Worm (Caenorhabditis elegans) whole organism, L1 larva: ENCODE results near the gene fbxa-152.

Experiments
- C34B4.2 ChIP-seq: sonication (generic microtip); optimal IDR thresholded peaks from 2 replicates; lab custom pipeline; 2017; ENCODE audit warnings: mild to moderate bottlenecking, missing genetic modification characterization, missing compliant biosample characterization
- F16B12.6 ChIP-seq: fragments of 150-350 bp; optimal IDR thresholded peaks from 2 replicates; lab custom pipeline; 2014; ENCODE audit warnings: missing biosample characterization, missing genetic modification characterization
- Y116A8C.19 ChIP-seq: sonication (generic microtip); optimal IDR thresholded peaks from 2 replicates; lab custom pipeline; 2016; ENCODE audit warnings: missing compliant biosample characterization, missing genetic modification characterization, borderline replicate concordance
- alr-1 ChIP-seq: fragments of 200-800 bp; sonication (Bioruptor generic); optimal IDR thresholded peaks from 2 replicates; lab custom pipeline; 2018; ENCODE audit warnings: borderline replicate concordance, mild to moderate bottlenecking, missing genetic modification characterization, missing compliant biosample characterization
- aly-2 ChIP-seq: fragments of 150-350 bp; optimal IDR thresholded peaks from 2 replicates; lab custom pipeline; 2014; ENCODE audit warnings: missing biosample characterization, missing genetic modification characterization
- blmp-1 ChIP-seq: fragments of 150-350 bp; optimal IDR thresholded peaks from 2 replicates; lab custom pipeline; 2014; ENCODE audit warnings: missing biosample characterization, missing genetic modification characterization
- ceh-63 ChIP-seq: fragments of 200-800 bp; sonication (Bioruptor generic); optimal IDR thresholded peaks from 2 replicates; lab custom pipeline; 2018; ENCODE audit warnings: mild to moderate bottlenecking, missing genetic modification characterization, missing compliant biosample characterization
- ceh-82 ChIP-seq, 3 experiments: fragments of 150-350 bp in 1 of 3; sonication (generic microtip) in 2 of 3; optimal IDR thresholded peaks; 2 replicates each; lab custom pipeline; 2014 to 2017; ENCODE audit warnings: missing biosample characterization in 3 of 3, missing genetic modification characterization in 3 of 3
- dpl-1 ChIP-seq, 3 experiments: fragments of 150-350 bp in 2 of 3; sonication (generic microtip) in 1 of 3; optimal IDR thresholded peaks; 2 replicates each; lab custom pipeline; 2014 to 2017; ENCODE audit warnings: missing biosample characterization in 3 of 3, missing genetic modification characterization in 3 of 3, missing genetic modification reagents in 3 of 3
- efl-1 ChIP-seq, 4 experiments: fragments of 150-350 bp; optimal IDR thresholded peaks in 3 of 4; peaks in 1 of 4; 1 replicate in 1 of 4; 2 replicates in 3 of 4; lab custom pipeline; 2014; ENCODE audit warnings: missing biosample characterization in 2 of 4, missing genetic modification characterization in 2 of 4, missing genetic modification reagents in 2 of 4
- efl-3 ChIP-seq: fragments of 200-800 bp; sonication (Bioruptor generic); optimal IDR thresholded peaks from 2 replicates; lab custom pipeline; 2018; ENCODE audit warnings: mild to moderate bottlenecking, missing genetic modification characterization, missing compliant biosample characterization
- egl-13 ChIP-seq: sonication (generic microtip); optimal IDR thresholded peaks from 2 replicates; lab custom pipeline; 2016; ENCODE audit warnings: missing genotype, missing genetic modification reagents, missing genetic modification characterization, missing compliant biosample characterization
- egl-27 ChIP-seq, 2 experiments: fragments of 150-350 bp in 1 of 2; sonication (generic microtip); optimal IDR thresholded peaks; 3 replicates each; lab custom pipeline; 2017 to 2018; ENCODE audit warnings: missing biosample characterization in 2 of 2, missing genetic modification characterization in 2 of 2, missing genetic modification reagents in 2 of 2
- elt-2 ChIP-seq: sonication (generic microtip); optimal IDR thresholded peaks from 2 replicates; lab custom pipeline; 2016; ENCODE audit warnings: missing genetic modification characterization, mild to moderate bottlenecking, inconsistent platforms, missing compliant biosample characterization, missing genetic modification reagents
- elt-3 ChIP-seq, 6 experiments: fragments of 150-350 bp in 1 of 6; sonication (generic microtip); optimal IDR thresholded peaks; 2 replicates each; lab custom pipeline; 2017 to 2018; ENCODE audit warnings: missing biosample characterization in 6 of 6, missing genetic modification characterization in 6 of 6, inconsistent platforms in 1 of 6
- ets-5 ChIP-seq: fragments of 200-800 bp; sonication (Bioruptor generic); IDR thresholded peaks from 2 replicates; pipeline ENCODE4 v1.3.6; 2022; ENCODE audit warnings: missing genetic modification characterization, missing compliant biosample characterization
- fkh-4 ChIP-seq: sonication (generic microtip); optimal IDR thresholded peaks from 2 replicates; lab custom pipeline; 2016; ENCODE audit warnings: missing compliant biosample characterization, missing genetic modification characterization, borderline replicate concordance
- fkh-8 ChIP-seq: sonication (generic microtip); optimal IDR thresholded peaks from 2 replicates; lab custom pipeline; 2016; ENCODE audit warnings: mild to moderate bottlenecking, missing genetic modification characterization, missing compliant biosample characterization
- grh-1 ChIP-seq: fragments of 200-800 bp; sonication (Bioruptor generic); IDR thresholded peaks from 2 replicates; pipeline ENCODE4 v1.3.6; 2022; ENCODE audit warnings: missing genetic modification reagents, missing genetic modification characterization, missing compliant biosample characterization
- hlh-17 ChIP-seq: fragments of 200-800 bp; sonication (Bioruptor generic); optimal IDR thresholded peaks from 2 replicates; lab custom pipeline; 2018; ENCODE audit warnings: missing genetic modification characterization, mild to moderate bottlenecking, missing compliant biosample characterization, moderate library complexity, borderline replicate concordance
- hpl-2 ChIP-seq: fragments of 150-350 bp; optimal IDR thresholded peaks from 2 replicates; lab custom pipeline; 2014; ENCODE audit warnings: missing biosample characterization, missing genetic modification reagents, missing genetic modification characterization
- irx-1 ChIP-seq: sonication (generic microtip); optimal IDR thresholded peaks from 2 replicates; lab custom pipeline; 2016; ENCODE audit warnings: missing genetic modification characterization, missing compliant biosample characterization
- isw-1 ChIP-seq: fragments of 200-800 bp; sonication (Bioruptor generic); IDR thresholded peaks from 2 replicates; pipeline ENCODE4 v1.3.6; 2022; ENCODE audit warnings: missing genetic modification characterization, missing compliant biosample characterization
- lin-35 ChIP-seq, 2 experiments: fragments of 150-350 bp; optimal IDR thresholded peaks; 2 replicates each; lab custom pipeline; 2014; ENCODE audit warnings: missing biosample characterization in 2 of 2, missing genetic modification characterization in 2 of 2, missing genetic modification reagents in 2 of 2
- mef-2 ChIP-seq: fragments of 150-350 bp; optimal IDR thresholded peaks from 2 replicates; lab custom pipeline; 2014; ENCODE audit warnings: missing biosample characterization, missing genetic modification characterization
- mep-1 ChIP-seq: fragments of 150-350 bp; optimal IDR thresholded peaks from 2 replicates; lab custom pipeline; 2014; ENCODE audit warnings: missing biosample characterization, missing genetic modification characterization
- nhr-11 ChIP-seq: fragments of 150-350 bp; optimal IDR thresholded peaks from 2 replicates; lab custom pipeline; 2014; ENCODE audit warnings: missing biosample characterization, missing genetic modification characterization
- nhr-237 ChIP-seq: fragments of 150-350 bp; optimal IDR thresholded peaks from 2 replicates; lab custom pipeline; 2014; ENCODE audit warnings: missing biosample characterization, missing genetic modification characterization
- nhr-71 ChIP-seq: sonication (generic microtip); optimal IDR thresholded peaks from 2 replicates; lab custom pipeline; 2016; ENCODE audit warnings: mild to moderate bottlenecking, missing genetic modification characterization, moderate library complexity, missing compliant biosample characterization
- nhr-76 ChIP-seq: sonication (generic microtip); optimal IDR thresholded peaks from 2 replicates; lab custom pipeline; 2017; ENCODE audit warnings: missing biosample characterization, missing genetic modification characterization
- nhr-77 ChIP-seq: fragments of 150-350 bp; optimal IDR thresholded peaks from 2 replicates; lab custom pipeline; 2014; ENCODE audit warnings: missing biosample characterization, missing genetic modification characterization
- skn-1 ChIP-seq: fragments of 150-350 bp; optimal IDR thresholded peaks from 2 replicates; lab custom pipeline; 2014; ENCODE audit warnings: missing biosample characterization, missing genetic modification characterization
- sox-4 ChIP-seq: sonication (generic microtip); optimal IDR thresholded peaks from 2 replicates; lab custom pipeline; 2016; ENCODE audit warnings: missing genetic modification characterization, missing compliant biosample characterization
- sup-37 ChIP-seq: fragments of 200-800 bp; sonication (Bioruptor generic); optimal IDR thresholded peaks from 2 replicates; lab custom pipeline; 2018; ENCODE audit warnings: mild to moderate bottlenecking, missing genetic modification characterization, missing compliant biosample characterization
- swsn-7 ChIP-seq: sonication (generic microtip); optimal IDR thresholded peaks from 2 replicates; lab custom pipeline; 2016; ENCODE audit warnings: missing genetic modification characterization, missing compliant biosample characterization
- tlp-1 ChIP-seq: fragments of 150-350 bp; optimal IDR thresholded peaks from 2 replicates; lab custom pipeline; 2014; ENCODE audit warnings: missing biosample characterization, missing genetic modification characterization
- unc-30 ChIP-seq: sonication (generic microtip); optimal IDR thresholded peaks from 2 replicates; lab custom pipeline; 2017; ENCODE audit warnings: missing biosample characterization, missing genetic modification characterization
- unc-62 ChIP-seq: fragments of 150-350 bp; optimal IDR thresholded peaks from 2 replicates; lab custom pipeline; 2014; ENCODE audit warnings: missing biosample characterization, missing genetic modification reagents, missing genetic modification characterization
- xbp-1 ChIP-seq: sonication (generic microtip); optimal IDR thresholded peaks from 2 replicates; lab custom pipeline; 2016; ENCODE audit warnings: missing genetic modification characterization, missing compliant biosample characterization
- zip-4 ChIP-seq: fragments of 200-800 bp; sonication (Bioruptor generic); optimal IDR thresholded peaks from 2 replicates; lab custom pipeline; 2018; ENCODE audit warnings: mild to moderate bottlenecking, missing genetic modification characterization, moderate library complexity, missing compliant biosample characterization
- ztf-11 ChIP-seq, 2 experiments: sonication (generic microtip); optimal IDR thresholded peaks; 2 replicates each; lab custom pipeline; 2016 to 2017; ENCODE audit warnings: missing genetic modification characterization in 2 of 2, missing biosample characterization in 1 of 2, missing compliant biosample characterization in 1 of 2
- ztf-4 ChIP-seq: fragments of 150-350 bp; optimal IDR thresholded peaks from 2 replicates; lab custom pipeline; 2014; ENCODE audit warnings: missing biosample characterization, missing genetic modification characterization

fbxa-152 gene

ce11 chrV:15625561-15625960 lies 23.4 kb upstream of the fbxa-152 start, which contains the start of gene C55A1.11:
C55A1.11 (plus strand) TSS chrV:15625861.
- TF ChIP-seq F16B12.6 (tag; lab: Kevin White, UChicago) (no peak), aly-2 (tag; lab: Kevin White, UChicago) (no peak), efl-1 (optimal IDR thresholded peaks at IDR 0.05; lab: Kevin White, UChicago) (no peak), efl-1 (GFP tag; optimal IDR thresholded peaks at IDR 0.05 in 1 of 2; lab: Kevin White, UChicago) (peak in 1 of 2 experiments; percentile 32)

- TF ChIP-seq elt-2 (tag; lab: Kevin White, UChicago) (no peak), irx-1 (no peak), grh-1 (GFP tag; lab: Robert Waterston, UW) (no peak), Y116A8C.19 (no peak), egl-13 (no peak), ztf-4 (no peak)
Observed at ce11 chrV:15621518-15621917, 19.4 kb upstream of the fbxa-152 start, which contains the start of gene C55A1.1. C55A1.1 (plus strand) TSS chrV:15621818.

ce11 chrV:15614534-15614933 lies 12.4 kb upstream of the fbxa-152 start:
- no peak for TF ChIP-seq ztf-4
- no peak for TF ChIP-seq nhr-11
- no peak for TF ChIP-seq sup-37
- no peak for TF ChIP-seq C34B4.2
- no peak for TF ChIP-seq irx-1
- TF ChIP-seq sox-4 = no peak
- no peak for TF ChIP-seq elt-2 (tag; lab: Kevin White, UChicago)
- no peak for TF ChIP-seq nhr-237 (tag; lab: Kevin White, UChicago)
- TF ChIP-seq alr-1 (tag; lab: Kevin White, UChicago) = no peak

ce11 chrV:15612886-15613285 lies 10.7 kb upstream of the fbxa-152 start, which contains the start of gene str-263:
str-263 (plus strand) TSS chrV:15613186.
- TF ChIP-seq alr-1 (tag; lab: Kevin White, UChicago) (no peak), ceh-63 (GFP tag; lab: Kevin White, UChicago) (no peak), nhr-76 (no peak), nhr-237 (tag; lab: Kevin White, UChicago) (no peak), skn-1 (no peak), dpl-1 (GFP tag; optimal IDR thresholded peaks at IDR 0.05; lab: Kevin White, UChicago) (no peak), hlh-17 (GFP tag; lab: Kevin White, UChicago) (no peak), mef-2 (tag; lab: Kevin White, UChicago) (no peak)

ce11 chrV:15610350-15610940 lies 8.3 kb upstream of the fbxa-152 start, which contains the start of the genes fbxa-153 and str-12:
fbxa-153 (minus strand) TSS chrV:15610384.
str-12 (plus strand) TSS chrV:15610890.
- TF ChIP-seq hpl-2 (GFP tag; lab: Kevin White, UChicago) (no peak), fkh-8 (peak; percentile 36), blmp-1 (no peak), lin-35 (GFP tag; optimal IDR thresholded peaks at IDR 0.05; lab: Kevin White, UChicago) (peak in 1 of 2 experiments; percentile 11), efl-1 (optimal IDR thresholded peaks at IDR 0.05; lab: Kevin White, UChicago) (peak in 1 of 2 experiments; percentile 1), efl-1 (GFP tag; optimal IDR thresholded peaks at IDR 0.05 in 1 of 2; lab: Kevin White, UChicago) (peak in 1 of 2 experiments; percentile 32), unc-30 (tag; lab: Kevin White, UChicago) (no peak), isw-1 (GFP tag; lab: Robert Waterston, UW) (peak; percentile 28), swsn-7 (tag; lab: Kevin White, UChicago) (peak; percentile 8), dpl-1 (GFP tag; optimal IDR thresholded peaks at IDR 0.05; lab: Kevin White, UChicago) (peak in 1 of 3 experiments; percentile 21), fkh-4 (no peak), ceh-82 (tag; optimal IDR thresholded peaks at IDR 0.05; lab: Kevin White, UChicago) (peak in 1 of 3 experiments; percentile 28), mep-1 (tag; lab: Kevin White, UChicago) (peak; percentile 35)

ce11 chrV:15605045-15605444 lies 2.9 kb upstream of the fbxa-152 start, which contains the start of gene fbxa-154:
fbxa-154 (minus strand) TSS chrV:15605145.
- TF ChIP-seq elt-3 (tag; optimal IDR thresholded peaks at IDR 0.05; lab: Kevin White, UChicago) = no peak
- no peak for TF ChIP-seq efl-3
- no peak for TF ChIP-seq egl-27 (tag; optimal IDR thresholded peaks at IDR 0.05; lab: Kevin White, UChicago)
- TF ChIP-seq ztf-11 (tag; optimal IDR thresholded peaks at IDR 0.05; lab: Kevin White, UChicago) = no peak
- TF ChIP-seq ets-5 (GFP tag; lab: Robert Waterston, UW) = no peak
- no peak for TF ChIP-seq isw-1 (GFP tag; lab: Robert Waterston, UW)
- TF ChIP-seq nhr-77 (tag; lab: Kevin White, UChicago) = no peak
- TF ChIP-seq zip-4 (GFP tag; lab: Kevin White, UChicago) = no peak
- no peak for TF ChIP-seq tlp-1 (tag; lab: Kevin White, UChicago)
- TF ChIP-seq blmp-1 = no peak
- no peak for TF ChIP-seq unc-62 (GFP tag; lab: Kevin White, UChicago)
- TF ChIP-seq nhr-71 (tag; lab: Kevin White, UChicago) = no peak
- no peak for TF ChIP-seq hpl-2 (GFP tag; lab: Kevin White, UChicago)
- no peak for TF ChIP-seq xbp-1 (tag; lab: Kevin White, UChicago)
